Worm (Caenorhabditis elegans) whole organism, L2 larva: Measurements from ENCODE around the gene C50F4.12.

Experiments
- C34F6.9 ChIP-seq: fragments of 150-350 bp; optimal IDR thresholded peaks from 2 replicates; lab custom pipeline; 2014; ENCODE audit warnings: missing biosample characterization, missing genetic modification characterization
- F13H6.1 ChIP-seq: sonication (generic microtip); optimal IDR thresholded peaks from 2 replicates; lab custom pipeline; 2016; ENCODE audit warnings: missing genetic modification characterization, missing compliant biosample characterization
- Y55F3AM.14 ChIP-seq: fragments of 200-800 bp; sonication (Bioruptor generic); optimal IDR thresholded peaks from 2 replicates; lab custom pipeline; 2018; ENCODE audit warnings: mild to moderate bottlenecking, missing genetic modification characterization, missing compliant biosample characterization
- ZK546.5 ChIP-seq: sonication (generic microtip); optimal IDR thresholded peaks from 2 replicates; lab custom pipeline; 2017; ENCODE audit warnings: missing biosample characterization, missing genetic modification characterization
- aly-2 ChIP-seq: fragments of 150-350 bp; optimal IDR thresholded peaks from 2 replicates; lab custom pipeline; 2014; ENCODE audit warnings: missing biosample characterization, missing genetic modification characterization
- ama-1 ChIP-seq: fragments of 150-350 bp; optimal IDR thresholded peaks from 2 replicates; lab custom pipeline; 2018; ENCODE audit warnings: inconsistent platforms
- blmp-1 ChIP-seq: sonication (generic microtip); optimal IDR thresholded peaks from 2 replicates; lab custom pipeline; 2017; ENCODE audit warnings: missing genetic modification characterization, mild to moderate bottlenecking, missing compliant biosample characterization, antibody characterized with exemption, moderate library complexity; ENCODE audit not compliant: insufficient read depth
- ceh-16 ChIP-seq: fragments of 150-350 bp; optimal IDR thresholded peaks from 2 replicates; lab custom pipeline; 2014; ENCODE audit warnings: missing biosample characterization, missing genetic modification characterization
- dmd-4 ChIP-seq: sonication (generic microtip); optimal IDR thresholded peaks from 2 replicates; lab custom pipeline; 2017; ENCODE audit warnings: missing biosample characterization, missing genetic modification characterization
- fos-1 ChIP-seq: fragments of 150-350 bp; optimal IDR thresholded peaks from 2 replicates; lab custom pipeline; 2014; ENCODE audit warnings: missing biosample characterization, missing genetic modification characterization
- gmeb-1 ChIP-seq: fragments of 150-350 bp; optimal IDR thresholded peaks from 2 replicates; lab custom pipeline; 2014; ENCODE audit warnings: missing biosample characterization, missing genetic modification characterization
- lin-11 ChIP-seq: fragments of 150-350 bp; sonication (generic microtip); optimal IDR thresholded peaks from 2 replicates; lab custom pipeline; 2014; ENCODE audit warnings: missing biosample characterization, missing genetic modification characterization, inconsistent platforms, mixed read lengths
- lin-39 ChIP-seq: fragments of 150-350 bp; optimal IDR thresholded peaks from 2 replicates; lab custom pipeline; 2014; ENCODE audit warnings: missing biosample characterization, missing genetic modification reagents, missing genetic modification characterization
- lsy-2 ChIP-seq, 2 experiments: fragments of 150-350 bp in 1 of 2; sonication (generic microtip) in 1 of 2; optimal IDR thresholded peaks; 2 replicates each; lab custom pipeline; 2014 to 2017; ENCODE audit warnings: missing biosample characterization in 2 of 2, missing genetic modification characterization in 2 of 2
- mab-5 ChIP-seq: fragments of 150-350 bp; optimal IDR thresholded peaks from 2 replicates; lab custom pipeline; 2014; ENCODE audit warnings: missing biosample characterization, missing genetic modification characterization
- mbf-1 ChIP-seq: sonication (generic microtip); optimal IDR thresholded peaks from 2 replicates; lab custom pipeline; 2017; ENCODE audit warnings: missing biosample characterization, missing genetic modification characterization
- nhr-11 ChIP-seq: fragments of 150-350 bp; optimal IDR thresholded peaks from 2 replicates; lab custom pipeline; 2014; ENCODE audit warnings: missing biosample characterization, missing genetic modification characterization
- nhr-129 ChIP-seq: fragments of 150-350 bp; optimal IDR thresholded peaks from 2 replicates; lab custom pipeline; 2014; ENCODE audit warnings: missing biosample characterization, missing genetic modification characterization
- nhr-23 ChIP-seq: fragments of 150-350 bp; optimal IDR thresholded peaks from 2 replicates; lab custom pipeline; 2014; ENCODE audit warnings: missing biosample characterization, missing genetic modification reagents, missing genetic modification characterization
- nhr-237 ChIP-seq: fragments of 150-350 bp; optimal IDR thresholded peaks from 2 replicates; lab custom pipeline; 2014; ENCODE audit warnings: missing biosample characterization, missing genetic modification characterization
- nhr-25 ChIP-seq: fragments of 150-350 bp; sonication (generic microtip); optimal IDR thresholded peaks from 3 replicates; lab custom pipeline; 2014; ENCODE audit warnings: missing biosample characterization, missing genetic modification characterization
- nhr-6 ChIP-seq: fragments of 150-350 bp; optimal IDR thresholded peaks from 2 replicates; lab custom pipeline; 2014; ENCODE audit warnings: missing biosample characterization, missing genetic modification characterization
- nhr-77 ChIP-seq: fragments of 150-350 bp; optimal IDR thresholded peaks from 2 replicates; lab custom pipeline; 2014; ENCODE audit warnings: missing biosample characterization, missing genetic modification characterization
- peb-1 ChIP-seq: fragments of 150-350 bp; optimal IDR thresholded peaks from 2 replicates; lab custom pipeline; 2014; ENCODE audit warnings: missing biosample characterization, missing genetic modification characterization
- sma-3 ChIP-seq: sonication (generic microtip); optimal IDR thresholded peaks from 2 replicates; lab custom pipeline; 2016; ENCODE audit warnings: missing genetic modification reagents, missing genetic modification characterization, missing compliant biosample characterization
- sma-9 ChIP-seq, 2 experiments: fragments of 150-350 bp in 1 of 2; sonication (generic microtip) in 1 of 2; optimal IDR thresholded peaks; 2 replicates each; lab custom pipeline; 2014 to 2016; ENCODE audit warnings: missing genetic modification characterization in 2 of 2, mild to moderate bottlenecking in 1 of 2, missing biosample characterization in 1 of 2, missing compliant biosample characterization in 1 of 2, missing genetic modification reagents in 1 of 2, moderate library complexity in 1 of 2
- unc-62 ChIP-seq: fragments of 150-350 bp; optimal IDR thresholded peaks from 2 replicates; lab custom pipeline; 2014; ENCODE audit warnings: missing biosample characterization, missing genetic modification reagents, missing genetic modification characterization
- zag-1 ChIP-seq: fragments of 150-350 bp; optimal IDR thresholded peaks from 2 replicates; lab custom pipeline; 2014; ENCODE audit warnings: missing biosample characterization, missing genetic modification characterization
- ztf-4 ChIP-seq: fragments of 150-350 bp; optimal IDR thresholded peaks from 2 replicates; lab custom pipeline; 2014; ENCODE audit warnings: missing biosample characterization, missing genetic modification characterization

Gene C50F4.12

DNA sequence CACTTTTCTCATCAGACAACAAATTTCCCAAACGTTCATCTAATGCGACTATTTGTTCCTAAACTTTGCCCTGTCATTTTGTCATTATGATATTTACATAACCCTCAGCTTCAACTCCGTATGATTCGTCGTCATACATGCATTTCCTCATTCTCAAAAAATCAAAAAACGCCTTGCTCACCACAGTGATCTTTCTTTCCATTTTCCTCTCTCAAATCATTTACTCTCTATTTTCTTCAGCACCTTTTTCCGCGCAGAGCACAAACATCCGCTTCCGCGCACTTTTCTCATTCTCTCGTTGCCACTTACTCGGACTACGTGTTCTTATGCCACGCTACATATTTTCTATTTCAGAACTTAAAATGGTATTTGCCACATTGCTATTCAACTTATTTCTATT is 37.5 kb upstream of the C50F4.12 start, which contains the start of gene F25B3.2:
Gene F25B3.2, plus strand, starts transcription at position 301 of the 400 bp plus-strand sequence.
- TF ChIP-seq nhr-25 (tag; lab: Kevin White, UChicago), result no peak
- TF ChIP-seq mab-5 (tag; lab: Kevin White, UChicago), result no peak
- TF ChIP-seq nhr-77, result no peak
- TF ChIP-seq, all 48 proteins: peak for 0

DNA sequence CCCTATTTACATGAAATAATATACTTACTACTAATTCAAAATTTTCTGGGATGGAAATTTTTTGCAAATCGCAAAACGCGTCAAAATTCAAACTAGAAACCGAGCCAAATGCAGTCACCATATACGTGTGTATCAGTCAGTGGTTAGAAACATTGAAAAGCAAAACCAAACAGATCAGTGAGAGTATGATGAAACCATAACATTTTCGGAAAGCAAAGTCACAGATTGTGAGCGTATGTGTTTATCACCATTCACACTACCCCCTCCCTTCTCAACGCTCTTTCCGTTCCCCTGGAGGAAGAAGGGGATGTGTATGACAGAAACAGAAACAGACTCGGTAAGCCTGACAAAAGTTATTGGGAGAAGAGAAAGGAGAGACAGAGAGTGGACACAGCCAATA is 32.1 kb upstream of the C50F4.12 start:
- no peak for TF ChIP-seq nhr-23 (tag; lab: Kevin White, UChicago)
- TF ChIP-seq nhr-129 (tag; lab: Kevin White, UChicago), result no peak
- TF ChIP-seq ama-1 (lab: Kevin White, UChicago), result no peak
- no peak for TF ChIP-seq fos-1 (tag; lab: Kevin White, UChicago)
- TF ChIP-seq ceh-16 (tag; lab: Kevin White, UChicago), result no peak
- no peak for TF ChIP-seq nhr-11 (tag; lab: Kevin White, UChicago)
- no peak for TF ChIP-seq unc-62 (GFP tag; lab: Kevin White, UChicago)
- TF ChIP-seq nhr-6 (tag; lab: Kevin White, UChicago), result no peak
- no peak for TF ChIP-seq blmp-1 (tag; lab: Kevin White, UChicago)
- TF ChIP-seq Y55F3AM.14 (GFP tag; lab: Kevin White, UChicago), result no peak
- no peak for TF ChIP-seq mab-5 (tag; lab: Kevin White, UChicago)
- no peak for TF ChIP-seq sma-3
- no peak for TF ChIP-seq ztf-4 (tag; lab: Kevin White, UChicago)
- no peak for TF ChIP-seq lsy-2 (tag; optimal IDR thresholded peaks at IDR 0.05; lab: Kevin White, UChicago)
- TF ChIP-seq ZK546.5 (tag; lab: Kevin White, UChicago), result no peak

DNA sequence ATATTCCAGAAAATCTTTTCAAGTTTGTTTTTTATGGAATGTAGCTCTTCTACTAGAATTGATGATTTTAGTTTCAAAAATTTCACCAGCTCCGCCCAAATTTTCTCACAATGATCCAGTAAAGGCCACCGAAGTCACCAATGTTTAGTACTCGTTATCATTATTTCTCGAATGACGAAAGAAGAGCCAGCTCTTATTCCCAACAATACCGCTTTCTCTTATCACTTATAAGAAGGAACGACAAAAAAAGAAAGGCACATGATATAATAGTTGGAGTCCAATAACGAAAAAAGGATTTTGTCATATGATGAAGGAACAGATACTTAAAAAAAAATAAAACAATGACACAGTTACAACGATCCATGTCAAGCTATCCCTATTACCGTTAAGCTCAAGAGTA is 31.5 kb upstream of the C50F4.12 start:
- TF ChIP-seq lin-11 (tag; lab: Kevin White, UChicago), result no peak
- no peak for TF ChIP-seq zag-1
- TF ChIP-seq C34F6.9 (tag; lab: Kevin White, UChicago), result no peak
- TF ChIP-seq nhr-25 (tag; lab: Kevin White, UChicago), result no peak
- TF ChIP-seq aly-2 (tag; lab: Kevin White, UChicago), result no peak

DNA sequence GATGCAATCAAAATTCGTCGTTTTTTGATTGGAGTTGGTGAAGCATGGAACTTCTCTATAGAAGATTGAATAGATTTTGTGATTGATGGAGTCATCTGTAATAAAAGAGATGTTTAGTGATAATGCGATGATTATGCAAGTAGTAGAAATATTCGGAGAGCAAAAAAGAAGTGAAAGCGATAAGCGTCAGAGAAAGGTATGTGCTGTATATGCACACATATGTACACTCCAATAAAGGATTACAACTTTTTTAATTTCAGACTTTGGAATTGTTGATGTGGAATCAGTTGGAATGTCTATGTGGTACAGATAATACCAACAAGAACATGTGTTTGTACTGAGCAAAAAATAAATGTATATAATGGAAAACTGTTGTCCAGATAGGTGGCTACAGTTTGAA is 30.7 kb upstream of the C50F4.12 start, which contains the start of gene F25B3.5:
Gene F25B3.5, minus strand, starts transcription at position 101 of the 400 bp plus-strand sequence.
- no peak for TF ChIP-seq aly-2 (tag; lab: Kevin White, UChicago)
- no peak for TF ChIP-seq nhr-6 (tag; lab: Kevin White, UChicago)
- TF ChIP-seq ztf-4 (tag; lab: Kevin White, UChicago), result no peak
- no peak for TF ChIP-seq lsy-2 (tag; optimal IDR thresholded peaks at IDR 0.05; lab: Kevin White, UChicago)
- TF ChIP-seq ZK546.5 (tag; lab: Kevin White, UChicago), result no peak
- TF ChIP-seq nhr-237 (tag; lab: Kevin White, UChicago), result no peak
- TF ChIP-seq lin-39 (tag; lab: Kevin White, UChicago), result no peak
- TF ChIP-seq blmp-1 (tag; lab: Kevin White, UChicago), result no peak
- no peak for TF ChIP-seq gmeb-1
- TF ChIP-seq, all 48 proteins: peak for 0

DNA sequence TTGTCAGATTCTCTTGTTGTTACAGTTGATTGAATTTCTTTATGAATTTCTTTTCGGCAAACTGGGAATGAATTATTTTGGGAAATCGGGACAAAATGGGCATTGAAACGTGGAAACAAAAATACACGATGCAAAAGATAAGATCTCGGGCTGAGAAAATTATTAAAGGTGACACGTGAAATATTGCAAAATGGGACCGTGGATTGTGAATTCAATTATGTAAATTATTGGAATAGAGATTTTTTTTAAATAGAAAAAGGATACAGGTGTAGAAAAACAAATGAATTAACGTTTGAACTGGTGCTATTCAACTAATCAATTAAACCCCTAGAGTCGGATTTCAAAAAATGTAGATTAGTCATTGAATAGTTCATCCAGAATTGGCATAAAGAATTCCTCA is 29.2 kb upstream of the C50F4.12 start, which contains the start of gene F25B3.4:
Gene F25B3.4, minus strand, starts transcription at position 101 of the 400 bp plus-strand sequence.
- TF ChIP-seq F13H6.1 (tag; lab: Kevin White, UChicago) (no peak), nhr-77 (no peak), dmd-4 (tag; lab: Kevin White, UChicago) (no peak), ztf-4 (tag; lab: Kevin White, UChicago) (no peak), aly-2 (tag; lab: Kevin White, UChicago) (no peak), nhr-11 (tag; lab: Kevin White, UChicago) (no peak), nhr-25 (tag; lab: Kevin White, UChicago) (no peak), lsy-2 (tag; optimal IDR thresholded peaks at IDR 0.05; lab: Kevin White, UChicago) (no peak), mbf-1 (no peak), lin-11 (tag; lab: Kevin White, UChicago) (no peak), mab-5 (tag; lab: Kevin White, UChicago) (no peak), nhr-129 (tag; lab: Kevin White, UChicago) (no peak)

DNA sequence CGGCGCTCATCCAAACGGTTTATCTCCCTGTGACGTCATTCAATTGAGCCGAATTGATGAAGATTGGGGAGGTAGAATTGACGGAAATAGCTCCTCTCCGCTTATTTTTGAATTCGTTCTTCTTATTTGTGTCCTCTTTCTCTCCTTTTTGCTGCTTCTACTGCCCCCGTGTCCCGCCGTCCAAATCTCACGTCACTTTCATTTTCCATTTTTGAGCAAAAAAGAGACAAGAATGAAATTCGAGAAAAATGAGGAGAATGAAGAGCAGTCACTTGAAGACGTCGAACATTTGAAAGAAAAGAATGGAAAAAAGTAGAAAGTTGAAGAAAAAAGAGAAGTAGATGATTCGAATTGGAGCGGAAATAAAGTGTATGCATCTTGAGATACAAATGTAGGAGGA is 24.0 kb upstream of the C50F4.12 start:
- no peak for TF ChIP-seq peb-1 (tag; lab: Kevin White, UChicago)
- peak; percentile 19 for TF ChIP-seq sma-9 (GFP tag; optimal IDR thresholded peaks at IDR 0.05; lab: Kevin White, UChicago)
- TF ChIP-seq sma-9 (tag; optimal IDR thresholded peaks at IDR 0.05; lab: Kevin White, UChicago), result no peak
- no peak for TF ChIP-seq nhr-6 (tag; lab: Kevin White, UChicago)
- TF ChIP-seq nhr-11 (tag; lab: Kevin White, UChicago), result no peak
- peak; percentile 18 for TF ChIP-seq C34F6.9 (tag; lab: Kevin White, UChicago)
